Fruit fly (Drosophila melanogaster) Kc167 (cell line): ENCODE data around the gene CG46059.

Source experiments
- Myc ChIP-seq: fragments of >200 bp; optimal IDR thresholded peaks from 2 replicates; lab custom pipeline; 2017; ENCODE audit warnings: missing external identifiers
- h ChIP-seq: fragments of >200 bp; optimal IDR thresholded peaks from 3 replicates; lab custom pipeline; 2018; ENCODE audit warnings: missing external identifiers
- psq ChIP-seq: fragments of >200 bp; optimal IDR thresholded peaks from 2 replicates; lab custom pipeline; 2017; ENCODE audit warnings: missing external identifiers

- no peak for TF ChIP-seq h (lab: Kevin White, UChicago)
- no peak for TF ChIP-seq Myc
- no peak for TF ChIP-seq psq (lab: Kevin White, UChicago)
Observed at dm6 chr2L:19168095-19168697, 15.4 kb downstream of the CG46059 start.
